Fruit fly (Drosophila melanogaster): ENCODE measurements around the gene Traf6.

Traf6 gene

dm6 chrX:8112715-8113114, 44.5 kb downstream of the Traf6 start (continued):
- TF ChIP-seq vfl (GFP tag; optimal IDR thresholded peaks at IDR 0.05): no peak
- peak; percentile 39 for TF ChIP-seq NfI (GFP tag; optimal IDR thresholded peaks at IDR 0.05)
- TF ChIP-seq tin (GFP tag; optimal IDR thresholded peaks at IDR 0.05): no peak
- TF ChIP-seq CG10654 (GFP tag; optimal IDR thresholded peaks at IDR 0.05): no peak
- no peak for TF ChIP-seq pho (GFP tag; optimal IDR thresholded peaks at IDR 0.05)
- TF ChIP-seq sc (optimal IDR thresholded peaks at IDR 0.05): no peak
- TF ChIP-seq sc (GFP tag; optimal IDR thresholded peaks at IDR 0.05): no peak
- no peak for TF ChIP-seq otp (GFP tag; IDR thresholded peaks at IDR 0.05)
- no peak for TF ChIP-seq Atf-2 (GFP tag; optimal IDR thresholded peaks at IDR 0.05)
- TF ChIP-seq CG8290 (GFP tag; optimal IDR thresholded peaks at IDR 0.05): no peak
- peak in 1 of 2 experiments; percentile 5 for TF ChIP-seq CG8290 (tag; optimal IDR thresholded peaks at IDR 0.05)
- no peak for TF ChIP-seq hkb (optimal IDR thresholded peaks at IDR 0.05)
- TF ChIP-seq hkb (GFP tag; IDR thresholded peaks at IDR 0.05): peak; percentile 39; the same call in 1 of the 2 replicates
- TF ChIP-seq gsb-n (tag; optimal IDR thresholded peaks at IDR 0.05): no peak
- no peak for TF ChIP-seq CG16863 (GFP tag; optimal IDR thresholded peaks at IDR 0.05)
- no peak for TF ChIP-seq CG4282 (GFP tag; optimal IDR thresholded peaks at IDR 0.05)
- TF ChIP-seq CG6765 (GFP tag; optimal IDR thresholded peaks at IDR 0.05): peak; percentile 21
- no peak for TF ChIP-seq CG1529 (GFP tag; optimal IDR thresholded peaks at IDR 0.05)
- no peak for TF ChIP-seq Sin3A (optimal IDR thresholded peaks at IDR 0.05)
- no peak for TF ChIP-seq CG12942 (GFP tag; optimal IDR thresholded peaks at IDR 0.05)
- no peak for TF ChIP-seq grau (tag; optimal IDR thresholded peaks at IDR 0.05)
- TF ChIP-seq Sox102F (GFP tag; optimal IDR thresholded peaks at IDR 0.05): peak; percentile 1
- TF ChIP-seq ash1 (GFP tag; optimal IDR thresholded peaks at IDR 0.05): no peak
- TF ChIP-seq MESR4 (GFP tag; optimal IDR thresholded peaks at IDR 0.05): no peak
- no peak for TF ChIP-seq Opbp (GFP tag; IDR thresholded peaks at IDR 0.05; ENCODE audit: partially characterized antibody)
- TF ChIP-seq CG15696 (tag; optimal IDR thresholded peaks at IDR 0.05): no peak
- TF ChIP-seq tna (GFP tag; IDR thresholded peaks at IDR 0.05; ENCODE audit: partially characterized antibody): no peak
- no peak for TF ChIP-seq CG7745 (tag; optimal IDR thresholded peaks at IDR 0.05)
- peak; percentile 35 for TF ChIP-seq CG12659 (GFP tag; optimal IDR thresholded peaks at IDR 0.05)
- TF ChIP-seq CG7963 (GFP tag; IDR thresholded peaks at IDR 0.05; ENCODE audit: partially characterized antibody): no peak
- no peak for TF ChIP-seq CG10979 (tag; optimal IDR thresholded peaks at IDR 0.05)
- no peak for TF ChIP-seq Usf (GFP tag; optimal IDR thresholded peaks at IDR 0.05)
- no peak for TF ChIP-seq dimm (GFP tag; IDR thresholded peaks at IDR 0.05)
- TF ChIP-seq CG17829 (tag; optimal IDR thresholded peaks at IDR 0.05): no peak
- TF ChIP-seq Xbp1 (GFP tag; optimal IDR thresholded peaks at IDR 0.05): peak; percentile 34
- peak; percentile 55 for TF ChIP-seq CG2120 (GFP tag; optimal IDR thresholded peaks at IDR 0.05)
- no peak for TF ChIP-seq croc (GFP tag; conservative IDR thresholded peaks at IDR 0.05)
- no peak for TF ChIP-seq CG31224 (GFP tag; IDR thresholded peaks at IDR 0.05)
- TF ChIP-seq fu2 (GFP tag; optimal IDR thresholded peaks at IDR 0.05): peak; percentile 2
- no peak for TF ChIP-seq run (tag; optimal IDR thresholded peaks at IDR 0.05)
- no peak for TF ChIP-seq CG6272 (GFP tag; IDR thresholded peaks at IDR 0.05)
- TF ChIP-seq CG18764 (GFP tag; optimal IDR thresholded peaks at IDR 0.05): no peak
- TF ChIP-seq fd96Cb (tag; optimal IDR thresholded peaks at IDR 0.05): no peak
- TF ChIP-seq ttk (GFP tag; IDR thresholded peaks at IDR 0.05): no peak
- no peak for TF ChIP-seq CG10959 (GFP tag; IDR thresholded peaks at IDR 0.05)
- TF ChIP-seq Camta (GFP tag; optimal IDR thresholded peaks at IDR 0.05): no peak
- TF ChIP-seq wdn (GFP tag; IDR thresholded peaks at IDR 0.05): 0 out of 2 replicates have a peak, but pooled peaks have one; percentile 22
- no peak for TF ChIP-seq CG17361 (GFP tag; IDR thresholded peaks at IDR 0.05)
- TF ChIP-seq CG34224 (GFP tag; IDR thresholded peaks at IDR 0.05; ENCODE audit: partially characterized antibody): no peak
- no peak for TF ChIP-seq btn (GFP tag; optimal IDR thresholded peaks at IDR 0.05)
- no peak for TF ChIP-seq Dip2 (GFP tag; IDR thresholded peaks at IDR 0.05)
- 0 out of 3 replicates have a peak, but pooled peaks have one; percentile 13 for TF ChIP-seq C15 (GFP tag; IDR thresholded peaks at IDR 0.05)
- no peak for TF ChIP-seq danr (GFP tag; IDR thresholded peaks at IDR 0.05)

Measured in whole organism, embryonic.